Worm (Caenorhabditis elegans): Measurements from ENCODE around the gene ceh-87.
"Not testable (repeated sequence)": the region's sequence is repeated elsewhere in the genome, so short reads cannot be mapped to it uniquely, and the experiment has no call there.

- not testable (repeated sequence) for TF ChIP-seq F57A8.1 (GFP tag; optimal IDR thresholded peaks at IDR 0.05); rcor-1 (GFP tag; IDR thresholded peaks at IDR 0.05); snpc-4 (GFP tag; optimal IDR thresholded peaks at IDR 0.05); snpc-4 (tag; optimal IDR thresholded peaks at IDR 0.05); pha-4 (tag; optimal IDR thresholded peaks at IDR 0.05); Y53F4B.3 (GFP tag; IDR thresholded peaks at IDR 0.05); dox-1 (GFP tag; IDR thresholded peaks at IDR 0.05)
These were observed 4.5 kb upstream of the ceh-87 start, which contains the start of gene nspf-2 for ce11 chrII:2688616-2689015.

Measured in whole organism, young adult.